Worm (Caenorhabditis elegans): ENCODE results near the gene nmy-3.
A peak's percentile ranks its signal among the peaks of the same experiment; 100 is the strongest.
"Not testable (repeated sequence)": the region's sequence is repeated elsewhere in the genome, so short reads cannot be mapped to it uniquely, and the experiment has no call there.

The nmy-3 gene

DNA sequence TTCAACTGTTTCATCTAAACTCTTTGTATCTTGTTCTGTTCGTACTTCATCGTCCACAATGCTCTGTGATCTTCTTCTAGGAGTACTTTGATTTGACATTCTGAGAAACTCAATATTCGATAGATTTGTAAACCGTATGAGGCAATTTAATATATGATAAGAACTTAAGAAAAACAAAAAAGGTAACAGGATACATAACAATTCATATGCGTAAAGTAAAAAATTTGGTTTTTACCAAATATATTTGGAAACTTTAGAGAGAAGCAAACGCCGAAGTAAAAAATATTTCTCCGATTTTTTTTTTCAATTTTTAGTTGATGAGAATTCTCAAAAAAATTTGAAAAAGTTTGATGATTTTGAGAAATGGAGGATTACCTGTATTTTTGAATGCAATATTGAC is 7.8 kb upstream of the nmy-3 start, which contains the start of gene Y11D7A.19:
Y11D7A.19 (minus strand) TSS at position 101 of the 400 bp plus-strand sequence.
- no peak for TF ChIP-seq sox-4 (tag; optimal IDR thresholded peaks at IDR 0.05)
- no peak for TF ChIP-seq ttx-3 (tag; optimal IDR thresholded peaks at IDR 0.05)
- no peak for TF ChIP-seq hlh-30 (tag; optimal IDR thresholded peaks at IDR 0.05; ENCODE audit: insufficient read depth)
- no peak for TF ChIP-seq T23F11.4 (GFP tag; optimal IDR thresholded peaks at IDR 0.05)
- TF ChIP-seq hlh-13 (GFP tag; optimal IDR thresholded peaks at IDR 0.05), result no peak
- no peak for TF ChIP-seq tbx-2 (tag; optimal IDR thresholded peaks at IDR 0.05)
- TF ChIP-seq dve-1 (tag; optimal IDR thresholded peaks at IDR 0.05), result no peak
- TF ChIP-seq nhr-11 (tag; optimal IDR thresholded peaks at IDR 0.05), result no peak

DNA sequence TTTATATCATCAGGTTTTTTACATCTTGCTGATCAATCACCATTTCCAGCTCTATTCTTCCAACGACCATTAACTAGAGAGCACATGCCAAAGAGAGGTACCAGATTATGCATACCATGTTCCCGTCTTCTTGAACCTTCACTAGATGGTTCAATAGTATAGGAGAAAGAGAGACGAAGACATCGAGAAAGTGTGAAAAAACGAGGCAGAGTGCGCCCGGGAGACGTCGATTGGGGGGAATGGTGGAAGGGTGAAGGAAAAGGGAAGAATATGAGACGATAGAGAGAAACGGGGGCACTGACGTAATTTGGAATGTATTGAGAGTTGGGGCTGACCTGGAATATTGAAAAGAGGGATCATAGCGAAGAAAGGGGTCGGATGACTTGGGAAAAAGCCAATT is 6.7 kb upstream of the nmy-3 start:
- TF ChIP-seq hlh-13 (GFP tag; optimal IDR thresholded peaks at IDR 0.05), result no peak
- TF ChIP-seq ttx-3 (tag; optimal IDR thresholded peaks at IDR 0.05), result no peak
- no peak for TF ChIP-seq ama-1 (optimal IDR thresholded peaks at IDR 0.05)
- TF ChIP-seq rnt-1 (tag; optimal IDR thresholded peaks at IDR 0.05), result no peak
- no peak for TF ChIP-seq che-1 (tag; optimal IDR thresholded peaks at IDR 0.05)
- peak; percentile 16 for TF ChIP-seq nfya-1 (tag; optimal IDR thresholded peaks at IDR 0.05)
- TF ChIP-seq dmd-4 (tag; optimal IDR thresholded peaks at IDR 0.05; ENCODE audit: borderline replicate concordance), result no peak
- TF ChIP-seq tbx-2 (tag; optimal IDR thresholded peaks at IDR 0.05), result peak; percentile 74
- TF ChIP-seq ref-2 (tag; optimal IDR thresholded peaks at IDR 0.05), result peak; percentile 72
- TF ChIP-seq sdc-2 (tag; optimal IDR thresholded peaks at IDR 0.05), result no peak

DNA sequence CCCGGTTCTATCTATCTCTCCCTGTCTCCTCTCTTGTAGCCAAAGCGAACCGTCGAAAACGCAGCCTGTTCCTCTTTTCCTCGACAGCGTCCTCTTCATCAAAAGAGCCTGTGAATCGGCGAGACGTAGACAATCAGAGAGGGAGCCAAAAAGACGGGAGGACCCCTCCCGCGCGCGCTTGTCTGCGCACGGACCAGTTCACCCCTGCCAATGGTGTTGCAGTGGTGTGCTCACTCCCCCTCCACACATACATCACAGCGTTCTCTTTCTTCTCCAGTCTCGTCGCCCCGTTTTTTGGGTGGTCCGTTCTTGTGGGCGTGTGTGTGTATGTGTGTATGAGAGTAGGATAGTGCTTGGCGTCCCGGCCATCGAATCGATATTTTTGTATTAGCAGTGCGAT is 5.4 kb upstream of the nmy-3 start:
- TF ChIP-seq tbx-2 (tag; optimal IDR thresholded peaks at IDR 0.05) (peak; percentile 68), eyg-1 (tag; optimal IDR thresholded peaks at IDR 0.05) (peak; percentile 59), Y22D7AL.16 (tag; optimal IDR thresholded peaks at IDR 0.05) (no peak), ceh-30 (tag; optimal IDR thresholded peaks at IDR 0.05) (no peak), unc-55 (GFP tag; optimal IDR thresholded peaks at IDR 0.05) (no peak), ref-2 (tag; optimal IDR thresholded peaks at IDR 0.05) (peak; percentile 40), nfya-1 (tag; optimal IDR thresholded peaks at IDR 0.05) (peak; percentile 51), ceh-2 (tag; optimal IDR thresholded peaks at IDR 0.05) (peak; percentile 19), sdc-2 (tag; optimal IDR thresholded peaks at IDR 0.05) (peak; percentile 65), rnt-1 (tag; optimal IDR thresholded peaks at IDR 0.05) (peak; percentile 1), T23F11.4 (GFP tag; optimal IDR thresholded peaks at IDR 0.05) (peak; percentile 19), hlh-6 (tag; optimal IDR thresholded peaks at IDR 0.05) (peak; percentile 54), elt-2 (tag; optimal IDR thresholded peaks at IDR 0.05) (peak; percentile 34), F13H6.1 (tag; optimal IDR thresholded peaks at IDR 0.05) (no peak), ceh-9 (tag; optimal IDR thresholded peaks at IDR 0.05) (peak; percentile 20), ceh-34 (tag; optimal IDR thresholded peaks at IDR 0.05) (peak; percentile 59), hlh-30 (tag; optimal IDR thresholded peaks at IDR 0.05; ENCODE audit: insufficient read depth) (no peak), ceh-31 (tag; optimal IDR thresholded peaks at IDR 0.05) (peak; percentile 46), C08G9.2 (tag; optimal IDR thresholded peaks at IDR 0.05) (peak; percentile 52), syd-9 (tag; optimal IDR thresholded peaks at IDR 0.05) (peak; percentile 4)

DNA sequence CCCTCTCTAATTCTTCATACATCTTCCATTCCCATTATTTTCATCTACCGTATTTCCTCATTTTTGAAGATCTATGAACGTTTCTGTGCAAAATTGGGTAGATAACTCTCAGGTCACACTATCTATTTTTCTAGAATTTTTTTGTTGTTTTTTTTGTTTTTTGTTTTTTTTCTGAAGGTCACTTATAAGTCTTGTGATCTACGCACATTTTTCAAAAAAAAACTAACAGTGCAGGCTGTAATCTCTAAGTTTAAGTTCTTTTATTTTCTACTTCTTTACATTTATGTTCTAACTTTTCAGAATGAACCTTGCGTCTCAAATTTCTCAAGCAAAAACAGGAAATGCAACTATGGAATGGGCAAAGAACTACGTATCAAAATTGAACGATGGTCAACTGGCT is 4.5 kb upstream of the nmy-3 start, which contains the start of gene flh-3:
flh-3 (plus strand) TSS at position 301 of the 400 bp plus-strand sequence.
- no peak for TF ChIP-seq ceh-9 (tag; optimal IDR thresholded peaks at IDR 0.05)
- no peak for TF ChIP-seq ceh-18 (tag; optimal IDR thresholded peaks at IDR 0.05)
- no peak for TF ChIP-seq fax-1 (tag; optimal IDR thresholded peaks at IDR 0.05)
- TF ChIP-seq C08G9.2 (tag; optimal IDR thresholded peaks at IDR 0.05), result no peak
- TF ChIP-seq ceh-24 (tag; optimal IDR thresholded peaks at IDR 0.05), result no peak
- no peak for TF ChIP-seq nfya-1 (tag; optimal IDR thresholded peaks at IDR 0.05)
- TF ChIP-seq pag-3 (tag; optimal IDR thresholded peaks at IDR 0.05; ENCODE audit: borderline replicate concordance), result no peak
- TF ChIP-seq ceh-19 (GFP tag; optimal IDR thresholded peaks at IDR 0.05), result no peak
- no peak for TF ChIP-seq ztf-16 (tag; optimal IDR thresholded peaks at IDR 0.05)
- no peak for TF ChIP-seq hlh-30 (tag; optimal IDR thresholded peaks at IDR 0.05; ENCODE audit: insufficient read depth)

DNA sequence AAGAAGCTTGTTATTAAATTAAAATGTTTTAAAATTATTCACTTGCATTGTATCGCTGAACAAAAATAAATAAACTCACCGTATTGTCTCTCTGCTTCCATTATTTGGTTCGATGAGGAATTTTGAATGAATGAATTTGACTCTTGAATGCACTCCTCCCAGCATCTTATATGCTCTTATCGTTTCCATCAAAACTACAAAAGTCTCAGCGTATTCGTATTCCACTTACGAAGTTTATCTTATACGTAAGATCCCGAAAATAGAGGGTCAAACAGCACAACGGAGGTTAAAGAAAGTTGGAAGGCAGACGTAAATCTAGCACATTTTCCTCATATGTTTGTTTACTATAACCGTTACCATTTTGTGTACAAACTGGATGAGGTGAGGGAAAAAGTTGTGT is 12.0 kb downstream of the nmy-3 start, which contains the start of gene nhr-267:
nhr-267 (minus strand) TSS at position 101 of the 400 bp plus-strand sequence.
- TF ChIP-seq pha-2, odd-2, hlh-8 (tag; optimal IDR thresholded peaks at IDR 0.05): not testable (repeated sequence)
